Worm (Caenorhabditis elegans) whole organism, young adult: ENCODE measurements around the gene F16G10.3.

ENCODE experiments used
- him-1 ChIP-seq: sonication (generic microtip); optimal IDR thresholded peaks from 2 replicates; lab custom pipeline; 2016; ENCODE audit warnings: missing genotype, missing genetic modification reagents, missing genetic modification characterization, missing compliant biosample characterization
- snpc-4 ChIP-seq, 5 experiments: fragments of 150-350 bp in 1 of 5; sonication (generic microtip) in 4 of 5; optimal IDR thresholded peaks; 2 replicates each; lab custom pipeline; 2014 to 2018; ENCODE audit warnings: missing genetic modification characterization in 5 of 5, missing biosample characterization in 3 of 5, antibody characterized with exemption in 2 of 5, mild to moderate bottlenecking in 2 of 5, missing compliant biosample characterization in 2 of 5, missing genotype in 2 of 5, moderate library complexity in 2 of 5, missing genetic modification reagents in 1 of 5

DNA sequence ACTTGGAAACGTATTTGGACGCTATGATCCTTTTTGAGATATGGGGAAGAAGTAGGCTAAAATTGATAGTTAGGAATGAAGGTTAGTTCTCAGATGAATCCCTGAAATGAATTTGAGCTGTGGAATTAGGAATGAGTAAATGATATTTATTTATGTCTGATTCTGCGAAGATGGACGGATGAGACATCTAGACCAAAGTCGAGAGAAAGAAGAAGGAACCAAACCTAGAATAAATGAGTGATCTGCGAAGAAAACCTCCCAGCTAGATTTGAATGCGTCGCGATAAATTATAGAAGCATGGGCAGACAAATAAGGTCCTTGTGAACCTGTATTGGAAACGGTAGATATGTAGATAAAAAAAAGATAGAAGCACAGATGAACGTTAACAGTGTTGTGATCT is 12.2 kb upstream of the F16G10.3 start, which contains the start of gene F43C11.16:
- TF ChIP-seq snpc-4 (GFP tag; optimal IDR thresholded peaks at IDR 0.05; lab: Kevin White, UChicago) (no peak), snpc-4 (tag; optimal IDR thresholded peaks at IDR 0.05; lab: Kevin White, UChicago) (no peak), him-1 (tag; lab: Kevin White, UChicago) (no peak)
